Fruit fly (Drosophila melanogaster) whole organism, embryonic: Measurements from ENCODE around the gene VhaPPA1-2.

Experiments used
- CG11093 ChIP-seq: fragments of 200-800 bp; sonication (Bioruptor generic); IDR thresholded peaks from 3 replicates; pipeline ENCODE4 v1.3.6; 2022; ENCODE audit warnings: missing biosample characterization, missing genetic modification characterization
- CG11560 ChIP-seq: fragments of 200-800 bp; sonication (Bioruptor generic); IDR thresholded peaks from 3 replicates; pipeline ENCODE4 v1.3.6; 2022; ENCODE audit warnings: missing biosample characterization, missing genetic modification characterization
- CG13775 ChIP-seq: fragments of 200-800 bp; sonication (Bioruptor generic); optimal IDR thresholded peaks from 3 replicates; lab custom pipeline; 2017; ENCODE audit warnings: missing biosample characterization, mild to moderate bottlenecking, missing genetic modification characterization
- CG14050 ChIP-seq: fragments of 200-800 bp; sonication (Bioruptor generic); IDR thresholded peaks from 3 replicates; pipeline ENCODE4 v1.3.6; 2022; ENCODE audit warnings: missing biosample characterization, missing genetic modification characterization
- CG14441 ChIP-seq: fragments of 200-800 bp; sonication (Bioruptor generic); IDR thresholded peaks from 2 replicates; pipeline ENCODE4 v1.3.6; 2022; ENCODE audit warnings: missing biosample characterization, missing genetic modification characterization
- CG15601 ChIP-seq: fragments of 200-800 bp; sonication (Bioruptor generic); optimal IDR thresholded peaks from 3 replicates; lab custom pipeline; 2019; ENCODE audit warnings: missing biosample characterization, mild to moderate bottlenecking, missing genetic modification characterization, moderate library complexity
- CG15696 ChIP-seq: fragments of 200-800 bp; sonication (Bioruptor generic); optimal IDR thresholded peaks from 2 replicates; lab custom pipeline; 2019; ENCODE audit warnings: missing biosample characterization, mild to moderate bottlenecking, missing genetic modification characterization, moderate library complexity
- CG1603 ChIP-seq: fragments of 200-800 bp; sonication (Bioruptor generic); optimal IDR thresholded peaks from 2 replicates; lab custom pipeline; 2019; ENCODE audit warnings: missing biosample characterization, mild to moderate bottlenecking, missing genetic modification characterization, moderate library complexity
- CG17912 ChIP-seq: fragments of 200-800 bp; sonication (Bioruptor generic); optimal IDR thresholded peaks from 2 replicates; lab custom pipeline; 2018; ENCODE audit warnings: missing biosample characterization, mild to moderate bottlenecking, missing genetic modification characterization
- CG18011 ChIP-seq: fragments of 200-800 bp; sonication (Bioruptor generic); optimal IDR thresholded peaks from 2 replicates; lab custom pipeline; 2017; ENCODE audit warnings: missing biosample characterization, missing genetic modification characterization, mild to moderate bottlenecking, moderate library complexity, missing genotype
- CG2116 ChIP-seq: fragments of 200-800 bp; sonication (Bioruptor generic); optimal IDR thresholded peaks from 3 replicates; lab custom pipeline; 2018; ENCODE audit warnings: missing biosample characterization, mild to moderate bottlenecking, missing genetic modification characterization
- CG2199 ChIP-seq: fragments of 200-800 bp; sonication (Bioruptor generic); IDR thresholded peaks from 3 replicates; pipeline ENCODE4 v1.3.6; 2022; ENCODE audit warnings: missing biosample characterization, missing genetic modification characterization
- CG3407 ChIP-seq: fragments of 200-800 bp; sonication (Bioruptor generic); optimal IDR thresholded peaks from 2 replicates; lab custom pipeline; 2018; ENCODE audit warnings: missing biosample characterization, mild to moderate bottlenecking, missing genetic modification characterization
- CG5180 ChIP-seq: fragments of 200-800 bp; sonication (Bioruptor generic); optimal IDR thresholded peaks from 3 replicates; lab custom pipeline; 2017; ENCODE audit warnings: missing biosample characterization, missing genetic modification characterization, mild to moderate bottlenecking, moderate library complexity, missing genetic modification reagents
- CG6175 ChIP-seq: fragments of 200-800 bp; sonication (Bioruptor generic); IDR thresholded peaks from 3 replicates; pipeline ENCODE4 v1.3.6; 2022; ENCODE audit warnings: missing biosample characterization, missing genetic modification characterization
- CG6854 ChIP-seq: fragments of 200-800 bp; sonication (Bioruptor generic); optimal IDR thresholded peaks from 3 replicates; lab custom pipeline; 2017; ENCODE audit warnings: missing biosample characterization, mild to moderate bottlenecking, missing genetic modification characterization
- CG8281 ChIP-seq: fragments of 200-800 bp; sonication (Bioruptor generic); optimal IDR thresholded peaks from 2 replicates; lab custom pipeline; 2018; ENCODE audit warnings: missing biosample characterization, mild to moderate bottlenecking, missing genetic modification characterization, moderate library complexity
- CG9876 ChIP-seq: fragments of 200-800 bp; sonication (Bioruptor generic); optimal IDR thresholded peaks from 2 replicates; lab custom pipeline; 2016; ENCODE audit warnings: missing biosample characterization, missing genetic modification characterization
- CG9932 ChIP-seq: fragments of 200-800 bp; sonication (Bioruptor generic); IDR thresholded peaks from 2 replicates; pipeline ENCODE4 v1.3.6; 2022; ENCODE audit warnings: missing biosample characterization, missing genetic modification characterization
- CTCF ChIP-seq: fragments of 200-800 bp; sonication (Bioruptor generic); optimal IDR thresholded peaks from 2 replicates; lab custom pipeline; 2017; ENCODE audit warnings: missing biosample characterization, mild to moderate bottlenecking, missing genetic modification characterization, moderate library complexity
- Dfd ChIP-seq, 2 experiments: fragments of >200 bp; optimal IDR thresholded peaks; 2 replicates each; lab custom pipeline; 2017; ENCODE audit warnings: missing biosample characterization in 2 of 2, missing genetic modification characterization in 2 of 2
- Drgx ChIP-seq: fragments of 200-800 bp; sonication (Bioruptor generic); IDR thresholded peaks from 2 replicates; pipeline ENCODE4 v1.3.6; 2022; ENCODE audit warnings: missing biosample characterization, missing genetic modification characterization
- Ets97D ChIP-seq: fragments of 200-800 bp; sonication (Bioruptor generic); optimal IDR thresholded peaks from 3 replicates; lab custom pipeline; 2016; ENCODE audit warnings: missing biosample characterization, missing genetic modification characterization
- HLH3B ChIP-seq: fragments of 200-800 bp; sonication (Bioruptor generic); IDR thresholded peaks from 2 replicates; pipeline ENCODE4 v1.3.6; 2022; ENCODE audit warnings: missing biosample characterization, missing genetic modification characterization
- HLH54F ChIP-seq: fragments of 200-800 bp; sonication (Bioruptor generic); optimal IDR thresholded peaks from 3 replicates; lab custom pipeline; 2016; ENCODE audit warnings: missing biosample characterization, missing genetic modification characterization
- Hr3 ChIP-seq: fragments of 200-800 bp; sonication (Bioruptor generic); optimal IDR thresholded peaks from 3 replicates; lab custom pipeline; 2016; ENCODE audit warnings: missing biosample characterization, missing genetic modification characterization
- NC2β ChIP-seq: fragments of 200-800 bp; sonication (Bioruptor generic); optimal IDR thresholded peaks from 2 replicates; lab custom pipeline; 2016; ENCODE audit warnings: missing biosample characterization, missing genetic modification characterization
- Six4 ChIP-seq: fragments of 200-800 bp; sonication (Bioruptor generic); optimal IDR thresholded peaks from 2 replicates; lab custom pipeline; 2016; ENCODE audit warnings: missing biosample characterization, missing genetic modification characterization
- Sox100B ChIP-seq: fragments of 200-800 bp; sonication (Bioruptor generic); optimal IDR thresholded peaks from 3 replicates; lab custom pipeline; 2018; ENCODE audit warnings: missing biosample characterization, mild to moderate bottlenecking, missing genetic modification characterization
- Sox102F ChIP-seq: fragments of 200-800 bp; sonication (Bioruptor generic); optimal IDR thresholded peaks from 2 replicates; lab custom pipeline; 2018; ENCODE audit warnings: missing biosample characterization, mild to moderate bottlenecking, missing genetic modification characterization, moderate library complexity
- Spps ChIP-seq: fragments of 200-800 bp; sonication (Bioruptor generic); optimal IDR thresholded peaks from 2 replicates; lab custom pipeline; 2018; ENCODE audit warnings: missing biosample characterization, mild to moderate bottlenecking, missing genetic modification characterization
- Vsx1 ChIP-seq: fragments of 200-800 bp; sonication (Bioruptor generic); optimal IDR thresholded peaks from 2 replicates; lab custom pipeline; 2017; ENCODE audit warnings: missing biosample characterization, mild to moderate bottlenecking, missing genetic modification characterization, missing genetic modification reagents
- btn ChIP-seq: fragments of 200-800 bp; sonication (Bioruptor generic); optimal IDR thresholded peaks from 2 replicates; lab custom pipeline; 2016; ENCODE audit warnings: missing biosample characterization, missing genetic modification characterization
- cas ChIP-seq: fragments of 200-800 bp; sonication (Bioruptor generic); IDR thresholded peaks from 2 replicates; pipeline ENCODE4 v1.3.6; 2022; ENCODE audit warnings: missing biosample characterization, missing genetic modification characterization
- caup ChIP-seq: fragments of 200-800 bp; sonication (Bioruptor generic); optimal IDR thresholded peaks from 3 replicates; lab custom pipeline; 2017; ENCODE audit warnings: missing biosample characterization, mild to moderate bottlenecking, missing genetic modification characterization, moderate library complexity; ENCODE audit not compliant: severe bottlenecking
- corto ChIP-seq: fragments of 200-800 bp; sonication (Bioruptor generic); optimal IDR thresholded peaks from 2 replicates; lab custom pipeline; 2016; ENCODE audit warnings: missing biosample characterization, mild to moderate bottlenecking, missing genetic modification characterization, moderate library complexity
- dmrt99B ChIP-seq: fragments of 200-800 bp; sonication (Bioruptor generic); optimal IDR thresholded peaks from 2 replicates; lab custom pipeline; 2018; ENCODE audit warnings: missing biosample characterization, mild to moderate bottlenecking, missing genetic modification characterization, moderate library complexity
- dysf ChIP-seq: fragments of 200-800 bp; sonication (Bioruptor generic); IDR thresholded peaks from 3 replicates; pipeline ENCODE4 v1.3.6; 2022; ENCODE audit warnings: missing biosample characterization, missing genetic modification characterization
- gsb-n ChIP-seq: fragments of 200-800 bp; sonication (Bioruptor generic); optimal IDR thresholded peaks from 3 replicates; lab custom pipeline; 2018; ENCODE audit warnings: missing biosample characterization, mild to moderate bottlenecking, missing genetic modification characterization
- inv ChIP-seq: fragments of 200-800 bp; sonication (Bioruptor generic); IDR thresholded peaks from 2 replicates; pipeline ENCODE4 v1.3.6; 2022; ENCODE audit warnings: missing biosample characterization, missing genetic modification characterization; ENCODE audit not compliant: partially characterized antibody
- kah ChIP-seq: fragments of 200-800 bp; sonication (Bioruptor generic); optimal IDR thresholded peaks from 2 replicates; lab custom pipeline; 2018; ENCODE audit warnings: missing biosample characterization, mild to moderate bottlenecking, missing genetic modification characterization
- nerfin-2 ChIP-seq: fragments of 200-800 bp; sonication (Bioruptor generic); IDR thresholded peaks from 2 replicates; pipeline ENCODE4 v1.3.6; 2022; ENCODE audit warnings: missing biosample characterization, missing genetic modification characterization; ENCODE audit not compliant: partially characterized antibody
- p53 ChIP-seq: fragments of 200-800 bp; sonication (Bioruptor generic); optimal IDR thresholded peaks from 2 replicates; lab custom pipeline; 2016; ENCODE audit warnings: missing biosample characterization, missing genetic modification characterization
- ranshi ChIP-seq: fragments of 200-800 bp; sonication (Bioruptor generic); IDR thresholded peaks from 2 replicates; pipeline ENCODE4 v1.3.6; 2022; ENCODE audit warnings: missing biosample characterization, missing genetic modification characterization
- shn ChIP-seq: fragments of 200-800 bp; sonication (Bioruptor generic); optimal IDR thresholded peaks from 3 replicates; lab custom pipeline; 2016; ENCODE audit warnings: missing biosample characterization, missing genetic modification characterization
- sima ChIP-seq: fragments of 200-800 bp; sonication (Bioruptor generic); optimal IDR thresholded peaks from 2 replicates; lab custom pipeline; 2016; ENCODE audit warnings: missing biosample characterization, missing genetic modification characterization
- sob ChIP-seq: fragments of 200-800 bp; sonication (Bioruptor generic); IDR thresholded peaks from 2 replicates; pipeline ENCODE4 v1.3.6; 2022; ENCODE audit warnings: missing biosample characterization, missing genetic modification characterization
- sug ChIP-seq: fragments of 200-800 bp; optimal IDR thresholded peaks from 2 replicates; lab custom pipeline; 2019; ENCODE audit warnings: missing biosample characterization, mild to moderate bottlenecking, missing genetic modification characterization, moderate library complexity
- twi ChIP-seq: fragments of 200-800 bp; optimal IDR thresholded peaks from 2 replicates; lab custom pipeline; 2019; ENCODE audit warnings: missing biosample characterization, mild to moderate bottlenecking, missing genetic modification characterization, moderate library complexity
- z ChIP-seq: fragments of 200-800 bp; sonication (Bioruptor generic); IDR thresholded peaks from 3 replicates; pipeline ENCODE4 v1.3.6; 2022; ENCODE audit warnings: missing biosample characterization, missing genetic modification characterization
- zen ChIP-seq: fragments of 200-800 bp; sonication (Bioruptor generic); optimal IDR thresholded peaks from 3 replicates; lab custom pipeline; 2018; ENCODE audit warnings: missing biosample characterization, mild to moderate bottlenecking, missing genetic modification characterization, moderate library complexity

VhaPPA1-2 gene

DNA sequence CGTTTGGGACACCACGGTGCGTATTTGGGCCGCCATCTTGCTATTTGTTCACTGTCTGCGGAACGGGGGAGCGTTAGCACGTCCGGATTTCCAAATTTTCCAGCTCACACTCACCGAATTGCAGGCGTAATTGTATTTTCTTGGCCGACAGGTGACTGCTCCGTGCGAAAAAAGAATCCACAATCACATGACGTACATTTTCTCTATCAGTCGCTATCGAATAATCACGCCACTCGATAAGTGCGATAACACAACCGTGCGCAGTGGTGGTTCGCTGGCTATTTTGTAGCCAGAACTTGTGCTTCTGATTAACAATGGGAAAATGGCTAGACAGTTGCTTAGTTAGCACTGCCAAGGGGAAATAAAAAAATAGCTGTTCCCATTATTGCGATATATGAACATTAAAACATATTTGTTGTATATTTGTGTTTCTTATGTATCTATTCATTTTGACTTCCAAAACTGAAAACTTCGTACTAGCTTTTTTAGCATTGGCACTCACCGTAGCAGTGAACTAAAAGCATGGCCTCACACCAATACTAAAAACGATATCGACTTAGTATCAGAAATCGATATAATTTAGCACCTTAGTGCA lies 3.9 kb upstream of the VhaPPA1-2 start, which contains the start of gene VhaPPA1-1 (continued):
- TF ChIP-seq CG11093 (GFP tag; lab: Robert Waterston, UW) = no peak
- no peak for TF ChIP-seq Vsx1 (GFP tag; lab: Kevin White, UChicago)
- no peak for TF ChIP-seq CG2199 (GFP tag; lab: Robert Waterston, UW)
- peak; percentile 36 for TF ChIP-seq CG15601
- 0 out of 2 replicates have a peak, but pooled peaks have one; percentile 14 for TF ChIP-seq inv (GFP tag; lab: Robert Waterston, UW)
- no peak for TF ChIP-seq Dfd (GFP tag; optimal IDR thresholded peaks at IDR 0.05; lab: Kevin White, UChicago)
- TF ChIP-seq CG3407 (GFP tag; lab: Kevin White, UChicago) = no peak
- TF ChIP-seq gsb-n (tag; lab: Kevin White, UChicago) = no peak
- no peak for TF ChIP-seq ranshi (GFP tag; lab: Robert Waterston, UW)
- peak; percentile 17 for TF ChIP-seq CG18011
- TF ChIP-seq Ets97D (GFP tag; lab: Kevin White, UChicago) = peak; percentile 84
- TF ChIP-seq dysf (GFP tag; lab: Robert Waterston, UW) = no peak
- no peak for TF ChIP-seq Drgx (GFP tag; lab: Robert Waterston, UW)
- no peak for TF ChIP-seq Hr3
- no peak for TF ChIP-seq cas (GFP tag; lab: Robert Waterston, UW)
- no peak for TF ChIP-seq p53
- TF ChIP-seq CG9876 = no peak
- no peak for TF ChIP-seq Spps (tag; lab: Kevin White, UChicago)
- peak; percentile 55 for TF ChIP-seq CG1603 (tag; lab: Kevin White, UChicago)
- no peak for TF ChIP-seq corto (GFP tag; lab: Kevin White, UChicago)
- no peak for TF ChIP-seq Six4 (GFP tag; lab: Kevin White, UChicago)
- no peak for TF ChIP-seq btn
- no peak for TF ChIP-seq CG9932 (GFP tag; lab: Robert Waterston, UW)
- TF ChIP-seq CG2116 (GFP tag; lab: Kevin White, UChicago) = peak; percentile 99
- no peak for TF ChIP-seq kah (GFP tag; lab: Kevin White, UChicago)
- no peak for TF ChIP-seq HLH3B (GFP tag; lab: Robert Waterston, UW)
- no peak for TF ChIP-seq NC2β (GFP tag; lab: Kevin White, UChicago)
- TF ChIP-seq CG14050 (GFP tag; lab: Robert Waterston, UW) = no peak
- peak; percentile 52 for TF ChIP-seq zen (tag; lab: Kevin White, UChicago)
- TF ChIP-seq nerfin-2 = no peak; the same call in 1 of the 2 replicates
- no peak for TF ChIP-seq shn
- no peak for TF ChIP-seq CG17912 (GFP tag; lab: Kevin White, UChicago)
- TF ChIP-seq CTCF (GFP tag; lab: Kevin White, UChicago) = peak; percentile 37
- peak; percentile 50 for TF ChIP-seq twi (tag; lab: Kevin White, UChicago)
- no peak for TF ChIP-seq CG14441 (GFP tag; lab: Robert Waterston, UW)
- TF ChIP-seq CG5180 (GFP tag; lab: Kevin White, UChicago) = no peak
- peak; percentile 35 for TF ChIP-seq CG13775 (GFP tag; lab: Kevin White, UChicago)
- no peak for TF ChIP-seq z
- TF ChIP-seq HLH54F (GFP tag; lab: Kevin White, UChicago) = no peak
- no peak for TF ChIP-seq sima
- TF ChIP-seq Sox102F (GFP tag; lab: Kevin White, UChicago) = no peak
- no peak for TF ChIP-seq Sox100B (GFP tag; lab: Kevin White, UChicago)
- no peak for TF ChIP-seq CG6175 (GFP tag; lab: Robert Waterston, UW)
- no peak for TF ChIP-seq caup (GFP tag; lab: Kevin White, UChicago)
- TF ChIP-seq sug (tag; lab: Kevin White, UChicago) = peak; percentile 69
- TF ChIP-seq sob (GFP tag; lab: Robert Waterston, UW) = no peak
- peak; percentile 99 for TF ChIP-seq CG11560 (tag; lab: Robert Waterston, UW)
- no peak for TF ChIP-seq dmrt99B
- TF ChIP-seq CG8281 = no peak
- no peak for TF ChIP-seq CG15696 (tag; lab: Kevin White, UChicago)
- no peak for TF ChIP-seq CG6854
